Worm (Caenorhabditis elegans): ENCODE data around the gene air-1.

- no peak for TF ChIP-seq ceh-19 (GFP tag; optimal IDR thresholded peaks at IDR 0.05)
- no peak for TF ChIP-seq pha-4 (tag; optimal IDR thresholded peaks at IDR 0.05)
- TF ChIP-seq dmd-4 (tag; optimal IDR thresholded peaks at IDR 0.05; ENCODE audit: borderline replicate concordance) = no peak
Measured at ce11 chrV:8267275-8267674, 46.0 kb downstream of the air-1 start.
